Fruit fly (Drosophila melanogaster): ENCODE data around the gene ttm2.

Gene ttm2

DNA sequence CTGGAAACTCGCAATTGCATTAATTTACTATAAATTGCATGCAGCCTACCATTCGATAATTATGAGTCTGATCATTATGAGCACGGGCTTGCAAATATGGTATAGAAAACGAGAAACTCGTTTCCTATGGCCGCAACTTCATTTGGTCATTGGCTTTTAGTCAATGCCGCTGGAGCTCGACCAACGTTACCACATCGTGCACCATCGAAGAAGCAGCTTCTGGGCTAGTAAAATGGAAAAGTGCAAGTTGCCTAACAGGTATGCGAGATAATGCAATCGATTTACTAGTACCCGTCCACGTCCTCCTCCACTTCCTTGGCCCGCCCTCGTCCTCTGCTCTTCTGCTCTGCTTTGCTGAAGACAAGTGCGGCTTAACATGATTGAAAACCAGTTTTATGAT lies 9.3 kb downstream of the ttm2 start:
- TF ChIP-seq EcR (GFP tag; optimal IDR thresholded peaks at IDR 0.05), result peak in 1 of 2 experiments; percentile 38
- no peak for TF ChIP-seq Dll (optimal IDR thresholded peaks at IDR 0.05)

DNA sequence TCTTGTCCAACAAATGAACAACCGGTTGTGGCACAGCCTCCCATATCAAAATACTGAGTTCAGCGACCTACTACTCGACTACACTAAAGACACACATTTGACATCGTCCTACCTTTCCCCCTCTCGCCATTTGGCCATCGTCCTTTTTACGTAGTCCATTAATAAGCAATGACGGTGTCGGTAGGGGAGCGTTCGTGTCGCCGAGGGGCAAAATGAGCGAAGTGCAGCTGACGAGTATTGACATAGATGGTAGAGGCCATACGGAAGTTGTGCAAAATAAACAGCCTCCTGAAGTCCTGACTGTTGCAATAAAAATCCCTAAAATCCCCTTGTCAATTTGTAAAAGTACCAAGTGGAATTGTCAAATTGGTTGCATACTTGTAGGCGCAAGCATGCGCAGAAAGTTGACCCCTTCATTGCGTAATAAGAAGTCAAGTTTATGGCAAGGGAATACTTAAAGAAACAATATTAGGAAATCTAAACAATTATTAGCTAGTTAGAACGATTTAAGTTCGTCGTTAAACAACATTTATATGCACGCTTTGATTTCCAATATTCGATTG lies 16.7 kb downstream of the ttm2 start:
- TF ChIP-seq pan (optimal IDR thresholded peaks at IDR 0.05) (no peak), usp (GFP tag; optimal IDR thresholded peaks at IDR 0.05) (no peak), CG8478 (optimal IDR thresholded peaks at IDR 0.05) (no peak), psq (optimal IDR thresholded peaks at IDR 0.05) (no peak), EcR (GFP tag; optimal IDR thresholded peaks at IDR 0.05) (no peak), Dll (optimal IDR thresholded peaks at IDR 0.05) (no peak)

DNA sequence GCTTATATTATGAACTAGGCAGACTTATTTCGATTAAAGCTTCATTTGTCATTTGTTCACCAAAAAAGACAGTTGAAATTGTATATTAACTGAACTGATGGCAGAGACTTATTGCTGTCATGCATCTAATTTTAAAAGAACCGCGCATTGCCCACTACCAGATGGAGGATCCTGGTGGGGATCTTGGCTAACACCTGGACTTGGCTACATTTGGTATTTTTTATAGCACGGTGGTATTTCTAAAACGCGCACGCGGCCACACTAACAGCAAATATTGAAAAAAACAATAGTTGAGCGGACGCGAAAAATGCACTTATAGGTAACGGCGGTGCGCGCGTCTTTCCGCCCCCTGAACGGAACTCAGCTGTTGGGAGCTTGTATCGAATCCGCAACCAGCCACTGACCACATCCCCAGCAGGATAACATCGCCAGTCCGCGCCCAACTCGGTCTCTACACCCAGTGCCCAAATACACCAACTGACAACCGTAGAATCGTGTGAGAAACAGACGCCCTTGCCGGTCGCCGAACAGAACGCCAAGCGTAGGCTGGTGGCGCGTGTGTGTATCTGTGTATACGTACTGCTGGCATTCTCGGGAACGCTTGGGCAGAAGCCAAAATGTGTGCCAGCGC lies 17.3 kb downstream of the ttm2 start:
- TF ChIP-seq psq (optimal IDR thresholded peaks at IDR 0.05) (no peak), Dll (optimal IDR thresholded peaks at IDR 0.05) (no peak), CG8478 (optimal IDR thresholded peaks at IDR 0.05) (no peak), EcR (GFP tag; optimal IDR thresholded peaks at IDR 0.05) (no peak), pan (optimal IDR thresholded peaks at IDR 0.05) (no peak), usp (GFP tag; optimal IDR thresholded peaks at IDR 0.05) (no peak)

DNA sequence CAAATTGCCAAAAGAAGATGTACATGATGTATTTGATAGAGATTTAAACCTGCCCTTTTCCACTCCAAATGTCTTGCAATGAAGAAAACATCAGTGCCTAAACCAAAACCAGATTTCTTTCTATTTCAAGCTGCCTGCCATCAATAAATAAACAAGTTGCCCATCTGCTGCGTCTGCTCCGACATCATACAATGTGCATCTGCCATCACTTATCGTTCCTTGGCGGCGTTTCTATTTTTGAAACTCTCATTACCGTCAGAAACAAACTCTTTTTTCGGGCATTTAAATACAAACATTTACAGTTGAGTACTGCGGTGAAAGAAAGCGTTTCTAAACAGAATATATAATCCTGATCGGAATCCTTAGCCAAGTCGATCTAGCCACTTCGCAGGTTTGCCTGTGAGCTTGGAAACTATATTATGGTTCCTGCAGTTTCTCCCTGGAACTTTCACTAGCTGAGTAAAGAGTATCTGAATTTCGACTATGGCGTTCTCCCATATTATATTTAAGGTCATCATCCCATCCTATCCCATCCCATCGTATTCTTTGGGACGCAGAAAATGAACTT lies 20.0 kb downstream of the ttm2 start:
- TF ChIP-seq pan (optimal IDR thresholded peaks at IDR 0.05), result no peak
- TF ChIP-seq CG8478 (optimal IDR thresholded peaks at IDR 0.05), result no peak
- no peak for TF ChIP-seq psq (optimal IDR thresholded peaks at IDR 0.05)
- no peak for TF ChIP-seq Dll (optimal IDR thresholded peaks at IDR 0.05)
- no peak for TF ChIP-seq EcR (GFP tag; optimal IDR thresholded peaks at IDR 0.05)
- no peak for TF ChIP-seq usp (GFP tag; optimal IDR thresholded peaks at IDR 0.05)

DNA sequence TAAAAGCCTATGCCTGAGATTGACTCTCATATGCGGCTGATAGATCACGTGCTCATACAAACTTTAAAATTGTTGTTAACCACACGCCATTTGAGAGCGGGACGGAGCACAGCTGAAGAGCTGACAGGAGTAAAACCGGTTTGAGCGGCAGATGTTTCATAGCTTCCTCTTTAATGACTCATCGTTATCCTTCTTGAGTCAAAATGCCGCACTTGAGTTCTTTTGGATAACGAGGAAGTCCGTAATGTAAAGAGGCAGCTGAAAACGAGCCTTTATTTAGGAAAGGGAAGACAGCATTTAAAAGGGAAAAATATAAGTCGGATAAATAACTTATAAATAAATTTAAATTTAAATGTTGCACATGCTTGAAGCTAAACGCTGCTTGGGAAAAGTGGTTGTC lies 22.3 kb downstream of the ttm2 start:
- no peak for TF ChIP-seq EcR (GFP tag; optimal IDR thresholded peaks at IDR 0.05)
- no peak for TF ChIP-seq psq (optimal IDR thresholded peaks at IDR 0.05)
- TF ChIP-seq pan (optimal IDR thresholded peaks at IDR 0.05), result no peak
- no peak for TF ChIP-seq CG8478 (optimal IDR thresholded peaks at IDR 0.05)
- no peak for TF ChIP-seq usp (GFP tag; optimal IDR thresholded peaks at IDR 0.05)
- no peak for TF ChIP-seq Dll (optimal IDR thresholded peaks at IDR 0.05)

DNA sequence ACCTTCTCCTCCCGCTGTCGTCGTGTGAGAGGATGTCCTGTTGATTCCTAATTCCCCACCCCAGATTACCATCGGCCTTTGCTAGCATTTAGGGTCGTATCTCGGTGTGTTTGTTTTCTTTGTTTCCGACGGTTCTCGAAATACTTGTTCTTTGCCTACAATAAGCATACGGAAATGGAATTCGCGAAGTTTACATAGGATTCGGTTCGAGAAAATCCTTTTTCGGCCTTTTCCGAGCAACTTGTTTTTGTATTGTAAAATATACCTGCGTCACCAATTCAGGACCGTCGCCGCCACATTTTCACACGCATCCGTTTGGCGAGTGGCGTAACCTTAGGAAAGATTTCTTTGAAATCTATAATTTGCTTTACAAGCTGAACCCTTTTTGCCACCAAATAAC lies 23.5 kb downstream of the ttm2 start:
- TF ChIP-seq EcR (GFP tag; optimal IDR thresholded peaks at IDR 0.05) (no peak), psq (optimal IDR thresholded peaks at IDR 0.05) (no peak), CG8478 (optimal IDR thresholded peaks at IDR 0.05) (no peak), pan (optimal IDR thresholded peaks at IDR 0.05) (no peak), Dll (optimal IDR thresholded peaks at IDR 0.05) (no peak), usp (GFP tag; optimal IDR thresholded peaks at IDR 0.05) (no peak)

DNA sequence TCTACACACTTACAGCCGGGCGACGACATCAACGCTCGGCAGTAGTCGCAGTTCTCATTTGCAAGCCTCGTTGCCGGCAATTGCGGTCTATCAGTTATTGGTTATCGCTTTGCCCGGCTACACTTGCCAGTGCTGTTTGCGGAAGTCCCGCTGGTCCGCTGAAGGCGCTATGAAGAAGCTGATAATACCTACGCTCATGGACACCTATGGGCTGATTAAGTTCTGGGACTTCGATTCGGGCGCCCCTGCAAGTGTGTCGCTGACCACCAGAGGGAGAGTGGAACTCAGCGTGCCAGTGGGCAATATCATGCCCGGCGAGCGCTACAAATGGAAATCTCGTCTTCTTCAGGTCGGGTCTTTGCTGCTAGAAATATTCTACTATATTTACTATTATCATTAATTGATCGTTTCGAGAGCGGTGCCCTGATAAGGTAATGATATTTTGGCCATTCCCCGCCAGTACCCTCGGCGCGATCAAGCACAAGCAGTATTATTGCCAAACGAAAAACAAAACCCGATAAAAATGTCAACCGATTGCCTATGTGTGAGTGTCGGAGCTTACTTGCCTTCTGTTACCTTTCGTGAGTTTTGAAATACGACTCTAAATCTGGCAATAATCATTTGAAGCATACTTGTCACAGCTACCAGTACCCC lies 25.1 kb downstream of the ttm2 start:
- TF ChIP-seq usp (GFP tag; optimal IDR thresholded peaks at IDR 0.05) (no peak), CG8478 (optimal IDR thresholded peaks at IDR 0.05) (no peak), EcR (GFP tag; optimal IDR thresholded peaks at IDR 0.05) (no peak), psq (optimal IDR thresholded peaks at IDR 0.05) (no peak), Dll (optimal IDR thresholded peaks at IDR 0.05) (no peak)

DNA sequence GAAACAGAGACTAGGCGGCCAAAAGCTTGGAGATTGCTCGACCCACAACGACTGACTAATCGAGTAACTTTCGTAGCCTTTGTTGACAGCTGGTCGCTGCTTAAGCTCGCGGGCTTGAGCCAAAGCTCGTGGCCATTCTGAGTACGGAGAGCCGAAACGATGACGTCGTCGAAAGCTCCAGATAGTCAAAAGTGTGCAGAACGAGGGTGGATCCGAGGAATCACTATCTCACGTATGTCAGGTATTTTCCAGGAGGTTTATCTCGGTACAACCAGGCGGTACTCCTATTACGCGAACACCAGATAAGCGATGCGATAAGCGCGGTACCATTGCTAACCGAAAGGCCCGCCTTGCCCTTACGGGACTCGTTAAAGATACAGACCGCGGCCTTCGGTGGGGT lies 36.7 kb downstream of the ttm2 start:
- no peak for TF ChIP-seq Dll (optimal IDR thresholded peaks at IDR 0.05)

DNA sequence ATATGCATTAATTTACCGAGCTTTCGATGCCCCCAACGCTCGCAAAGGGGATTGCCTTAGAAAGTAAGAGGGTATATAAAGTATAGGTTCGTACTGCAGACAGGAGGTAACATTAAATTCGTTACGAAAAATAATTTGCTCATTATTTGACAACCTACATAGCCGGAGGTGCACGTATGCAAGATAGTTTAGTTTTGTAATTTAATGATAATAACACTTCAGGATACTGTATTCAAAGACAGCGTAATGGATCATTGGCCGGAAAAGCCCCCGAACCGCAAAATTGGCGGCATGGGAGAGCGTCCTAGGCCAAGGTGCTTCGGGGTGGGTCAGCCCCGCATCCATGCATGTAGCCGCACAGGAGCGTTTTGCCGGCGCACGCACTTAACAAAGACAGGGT lies 37.4 kb downstream of the ttm2 start:
- TF ChIP-seq psq (optimal IDR thresholded peaks at IDR 0.05) (no peak), usp (GFP tag; optimal IDR thresholded peaks at IDR 0.05) (no peak), Dll (optimal IDR thresholded peaks at IDR 0.05) (no peak), pan (optimal IDR thresholded peaks at IDR 0.05) (no peak), CG8478 (optimal IDR thresholded peaks at IDR 0.05) (no peak), EcR (GFP tag; optimal IDR thresholded peaks at IDR 0.05) (no peak)

DNA sequence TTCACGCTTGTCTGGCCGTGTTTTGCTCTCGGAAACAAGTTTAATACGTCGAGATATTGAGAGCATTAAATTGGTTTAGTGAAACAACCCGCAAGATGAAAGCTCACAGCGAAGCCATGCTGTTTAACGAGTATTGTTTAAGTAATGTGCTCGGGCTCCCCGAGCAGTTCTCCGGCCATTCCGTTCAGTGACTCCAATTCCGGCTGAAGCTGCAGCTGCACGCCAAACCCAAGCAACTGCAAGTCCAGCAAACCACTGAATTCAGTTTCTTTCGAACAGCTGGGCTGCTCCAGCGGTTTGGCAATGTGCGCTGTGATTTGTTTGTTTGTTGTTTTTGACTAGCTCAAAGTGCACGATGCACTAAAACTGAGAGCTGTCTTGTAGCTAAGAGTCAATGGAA lies 40.2 kb downstream of the ttm2 start:
- TF ChIP-seq psq (optimal IDR thresholded peaks at IDR 0.05) (no peak), EcR (GFP tag; optimal IDR thresholded peaks at IDR 0.05) (no peak), Dll (optimal IDR thresholded peaks at IDR 0.05) (no peak), pan (optimal IDR thresholded peaks at IDR 0.05) (no peak), usp (GFP tag; optimal IDR thresholded peaks at IDR 0.05) (no peak), CG8478 (optimal IDR thresholded peaks at IDR 0.05) (no peak)

DNA sequence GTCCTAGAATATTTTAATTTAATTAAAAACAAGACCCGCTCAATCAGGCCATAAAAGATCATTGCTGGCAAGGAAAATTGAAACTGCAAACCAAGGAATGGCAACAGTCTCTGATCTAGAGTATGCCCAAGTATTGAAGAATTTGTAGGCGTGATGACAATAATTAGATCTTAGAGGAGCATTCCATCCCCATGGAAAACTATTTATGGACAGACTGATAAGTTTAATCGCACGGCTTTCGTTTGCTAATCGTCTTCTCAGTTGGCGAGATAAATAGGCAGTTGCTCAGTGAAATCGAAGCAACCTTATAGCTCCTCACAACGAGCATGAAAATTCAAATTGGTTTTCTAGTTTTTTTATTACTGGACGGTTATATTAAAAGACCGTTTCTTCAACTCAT lies 41.8 kb downstream of the ttm2 start, which contains the start of gene ddbt:
TSS of gene ddbt (plus strand) at position 301 of the 400 bp plus-strand sequence.
- no peak for TF ChIP-seq usp (GFP tag; optimal IDR thresholded peaks at IDR 0.05)

DNA sequence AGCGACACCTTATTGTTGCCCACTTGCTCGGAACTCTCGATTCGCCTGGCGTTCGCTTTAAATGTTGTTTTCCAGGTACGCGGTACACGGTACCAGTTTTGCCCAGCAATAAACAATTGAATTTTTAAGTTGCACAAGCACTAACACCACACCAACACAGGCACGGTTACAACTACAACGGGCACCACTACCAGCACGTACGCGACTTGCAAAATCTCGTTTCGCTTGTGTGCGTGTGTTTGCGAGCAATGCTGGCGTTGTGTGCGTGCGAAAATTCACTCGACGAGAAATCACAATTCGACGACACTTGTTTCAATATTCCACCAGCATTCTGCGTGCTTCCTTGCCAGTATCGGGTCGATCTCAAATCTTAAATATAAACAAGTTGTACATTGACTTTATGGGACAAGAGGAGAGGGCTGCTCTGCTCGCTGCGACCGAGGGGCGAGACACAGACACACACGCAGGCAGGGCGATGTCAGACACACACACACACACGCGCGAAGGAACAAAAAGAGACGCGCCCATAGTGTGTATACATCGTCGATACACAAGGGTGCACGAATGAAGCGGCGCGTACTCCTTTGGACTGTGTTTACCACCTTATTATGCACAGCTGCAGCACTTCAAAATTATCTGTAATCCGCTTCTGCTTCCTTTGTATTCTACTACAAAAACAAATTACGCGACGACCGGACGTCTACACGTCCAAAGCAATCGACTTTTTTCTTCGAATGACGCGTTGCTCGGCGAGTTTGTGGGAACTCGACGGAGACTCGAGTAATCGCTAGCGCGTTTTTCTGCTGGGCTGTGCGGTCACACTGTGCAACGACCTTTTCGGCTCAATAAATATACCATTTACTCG lies 44.4 kb downstream of the ttm2 start, which contains the start of gene fwd:
TSS of gene fwd (minus strand) at position 740 of the 865 bp plus-strand sequence.
- TF ChIP-seq pan (optimal IDR thresholded peaks at IDR 0.05), result no peak
- TF ChIP-seq CG8478 (optimal IDR thresholded peaks at IDR 0.05), result peak; percentile 88
